ENCODE assay signal across 3 worm cellular contexts in genomic region chrIV:11795964-11796363, ce11.
TF ChIP-seq lines count a peak whose summit lies in the region.

No protein-coding gene starts in this region.

TF ChIP-seq in whole organism, L1 larva, 84 proteins besides CTCF, POLR2A, EP300 and RAD21:
- TF ChIP-seq F16B12.6 (tag; optimal IDR thresholded peaks at IDR 0.05; lab: Kevin White, UChicago) (no peak), Y116A8C.19 (tag; optimal IDR thresholded peaks at IDR 0.05; lab: Kevin White, UChicago; ENCODE audit: borderline replicate concordance) (no peak), fkh-10 (GFP tag; optimal IDR thresholded peaks at IDR 0.05; lab: Kevin White, UChicago) (peak; percentile 80), lin-14 (GFP tag; optimal IDR thresholded peaks at IDR 0.05; lab: Kevin White, UChicago) (peak; percentile 54)
TF ChIP-seq in whole organism, L1 larva: peak in this region for 2.

TF ChIP-seq in whole organism, L4 larva, 104 proteins besides CTCF, POLR2A, EP300 and RAD21:
- peak; percentile 47 for TF ChIP-seq fkh-10 (GFP tag; optimal IDR thresholded peaks at IDR 0.05; lab: Kevin White, UChicago)
- no peak for TF ChIP-seq ces-1 (GFP tag; optimal IDR thresholded peaks at IDR 0.05; lab: Kevin White, UChicago)
- TF ChIP-seq lin-15B (tag; optimal IDR thresholded peaks at IDR 0.05; lab: Kevin White, UChicago), result no peak
- no peak for TF ChIP-seq mxl-3 (GFP tag; optimal IDR thresholded peaks at IDR 0.05; lab: Kevin White, UChicago)

TF ChIP-seq in whole organism, late embryonic, 69 proteins besides CTCF, POLR2A, EP300 and RAD21:
- TF ChIP-seq elt-4 (tag; optimal IDR thresholded peaks at IDR 0.05; lab: Kevin White, UChicago), result no peak
- TF ChIP-seq pqm-1 (tag; optimal IDR thresholded peaks at IDR 0.05; lab: Kevin White, UChicago), result no peak
- TF ChIP-seq ref-2 (tag; optimal IDR thresholded peaks at IDR 0.05; lab: Kevin White, UChicago), result no peak
- no peak for TF ChIP-seq ceh-19 (GFP tag; optimal IDR thresholded peaks at IDR 0.05; lab: Kevin White, UChicago)
- no peak for TF ChIP-seq nfya-1 (tag; optimal IDR thresholded peaks at IDR 0.05; lab: Kevin White, UChicago)
- TF ChIP-seq unc-42 (tag; optimal IDR thresholded peaks at IDR 0.05; lab: Kevin White, UChicago), result peak; percentile 22

Comparison
In these comparisons a context has a peak if more than half of its experiments do, and no peak if none do; other contexts are left out.
1. Of the 29 proteins assayed by ChIP-seq in both whole organism, L4 larva and whole organism, L1 larva: peak only in whole organism, L4 larva: none; only in whole organism, L1 larva: none; in both: fkh-10; in neither: 28.